Fruit fly (Drosophila melanogaster) whole organism, embryonic: ENCODE results near the gene lilli.

Experiments
- Ada2b ChIP-seq: fragments of 200-800 bp; sonication (Bioruptor generic); IDR thresholded peaks from 2 replicates; pipeline ENCODE4 v1.3.6; 2022; ENCODE audit warnings: missing biosample characterization, missing genetic modification characterization
- Asciz ChIP-seq: fragments of 200-800 bp; sonication (Bioruptor generic); optimal IDR thresholded peaks from 2 replicates; lab custom pipeline; 2017; ENCODE audit warnings: missing biosample characterization, mild to moderate bottlenecking, missing genetic modification characterization, missing genetic modification reagents
- CG10543 ChIP-seq: fragments of 200-800 bp; sonication (Bioruptor generic); optimal IDR thresholded peaks from 3 replicates; lab custom pipeline; 2017; ENCODE audit warnings: missing biosample characterization, mild to moderate bottlenecking, missing genetic modification characterization, moderate library complexity
- CG12236 ChIP-seq: fragments of 200-800 bp; sonication (Bioruptor generic); optimal IDR thresholded peaks from 2 replicates; lab custom pipeline; 2016; ENCODE audit warnings: missing biosample characterization, missing genetic modification characterization
- CG7987 ChIP-seq: fragments of 200-800 bp; sonication (Bioruptor generic); optimal IDR thresholded peaks from 2 replicates; lab custom pipeline; 2018; ENCODE audit warnings: missing biosample characterization, mild to moderate bottlenecking, missing genetic modification characterization, moderate library complexity
- CG8478 ChIP-seq: fragments of >200 bp; optimal IDR thresholded peaks from 2 replicates; lab custom pipeline; 2018
- Hand ChIP-seq: fragments of 200-800 bp; sonication (Bioruptor generic); optimal IDR thresholded peaks from 2 replicates; lab custom pipeline; 2017; ENCODE audit warnings: mild to moderate bottlenecking, missing biosample characterization, missing genetic modification reagents, missing genetic modification characterization
- Hr39 ChIP-seq: fragments of >200 bp; optimal IDR thresholded peaks from 2 replicates; lab custom pipeline; 2017
- MESR4 ChIP-seq: fragments of 200-800 bp; sonication (Bioruptor generic); optimal IDR thresholded peaks from 2 replicates; lab custom pipeline; 2018; ENCODE audit warnings: missing biosample characterization, mild to moderate bottlenecking, missing genetic modification characterization, moderate library complexity
- Ssrp ChIP-seq: fragments of 200-800 bp; sonication (Bioruptor generic); optimal IDR thresholded peaks from 2 replicates; lab custom pipeline; 2018; ENCODE audit warnings: missing biosample characterization, mild to moderate bottlenecking, missing genetic modification characterization, moderate library complexity
- ara ChIP-seq: fragments of 200-800 bp; sonication (Bioruptor generic); IDR thresholded peaks from 2 replicates; pipeline ENCODE4 v1.3.6; 2022; ENCODE audit warnings: missing biosample characterization, missing genetic modification characterization
- btn ChIP-seq: fragments of 200-800 bp; sonication (Bioruptor generic); optimal IDR thresholded peaks from 2 replicates; lab custom pipeline; 2016; ENCODE audit warnings: missing biosample characterization, missing genetic modification characterization
- jing ChIP-seq: fragments of 200-800 bp; sonication (Bioruptor generic); optimal IDR thresholded peaks from 2 replicates; lab custom pipeline; 2018; ENCODE audit warnings: missing biosample characterization, mild to moderate bottlenecking, missing genetic modification characterization
- toy ChIP-seq: fragments of 200-800 bp; sonication (Bioruptor generic); IDR thresholded peaks from 2 replicates; pipeline ENCODE4 v1.3.6; 2022; ENCODE audit warnings: missing biosample characterization, missing genetic modification characterization

DNA sequence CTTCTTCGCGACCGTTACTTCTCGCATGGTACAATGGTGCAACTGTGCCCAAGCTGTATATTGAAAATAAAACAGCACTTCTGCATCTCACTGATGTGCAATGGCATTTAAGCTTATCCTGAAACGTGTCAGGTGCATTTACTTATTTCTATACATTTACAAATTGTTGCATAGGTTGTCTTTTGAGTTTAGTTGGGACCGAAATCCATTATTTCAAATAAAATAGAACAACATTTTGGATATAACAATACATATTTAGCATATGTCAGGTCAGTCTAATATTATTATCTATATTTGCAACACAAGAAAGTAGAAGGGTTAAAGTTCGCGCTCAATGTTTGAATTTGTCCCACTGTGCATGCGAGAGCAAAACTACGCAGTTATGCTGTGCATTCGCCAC, 70.6 kb downstream of the lilli start:
- TF ChIP-seq btn (GFP tag; lab: Kevin White, UChicago) (no peak), Ssrp (tag; lab: Kevin White, UChicago) (no peak), CG8478 (no peak), Asciz (GFP tag; lab: Kevin White, UChicago) (no peak), Ada2b (GFP tag; lab: Robert Waterston, UW) (no peak), Hand (no peak), CG10543 (GFP tag; lab: Kevin White, UChicago) (no peak), ara (GFP tag; lab: Robert Waterston, UW) (no peak), CG7987 (GFP tag; lab: Kevin White, UChicago) (no peak), jing (GFP tag; lab: Kevin White, UChicago) (no peak), toy (GFP tag; lab: Robert Waterston, UW) (no peak), CG12236 (no peak), MESR4 (no peak), Hr39 (lab: Kevin White, UChicago) (no peak)
